Fruit fly (Drosophila melanogaster): ENCODE data around the gene CG14292.

Gene CG14292

DNA sequence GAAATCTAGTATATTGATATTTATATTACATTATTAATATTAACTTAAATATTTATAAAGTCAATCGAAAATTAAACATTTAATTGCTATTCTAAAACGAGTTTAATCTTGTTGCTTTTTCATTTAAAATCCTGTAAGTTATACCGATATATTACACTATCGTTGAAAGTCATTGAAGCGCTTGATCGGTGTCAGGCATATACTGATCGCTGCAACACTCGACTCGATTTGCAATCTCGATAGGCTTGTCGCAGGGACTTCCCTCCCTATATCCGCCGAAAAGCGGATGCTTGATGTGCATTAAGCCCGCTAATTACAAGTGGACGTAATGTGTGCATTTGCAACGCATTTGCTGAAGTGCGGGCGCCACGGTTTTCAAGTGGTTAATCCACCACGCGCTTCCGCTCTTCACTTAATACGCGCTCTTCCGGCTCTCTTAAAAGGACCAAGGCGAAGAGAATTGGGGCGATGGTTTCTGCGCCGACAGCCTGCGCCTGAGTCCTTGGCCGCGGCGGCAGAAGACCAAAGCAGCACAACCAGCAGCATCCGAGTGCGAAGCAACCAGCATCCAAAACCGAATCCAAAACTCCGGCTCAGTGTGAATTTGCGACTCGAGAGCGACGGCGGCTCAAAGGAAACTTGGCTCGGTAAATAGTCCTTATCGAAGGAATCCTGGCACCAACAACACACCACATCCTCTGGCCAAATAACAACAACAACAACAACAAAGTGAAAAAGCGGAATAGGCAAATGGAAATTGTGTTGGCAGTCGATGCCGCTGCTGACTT is 23.7 kb upstream of the CG14292 start, which contains the start of gene CG42613 (continued):
- TF ChIP-seq CG2202 (tag; optimal IDR thresholded peaks at IDR 0.05) = peak; percentile 56
- TF ChIP-seq NC2β (GFP tag; optimal IDR thresholded peaks at IDR 0.05) = peak; percentile 51
- peak; percentile 26 for TF ChIP-seq Ssrp (tag; optimal IDR thresholded peaks at IDR 0.05)
- no peak for TF ChIP-seq croc (GFP tag; conservative IDR thresholded peaks at IDR 0.05)
- TF ChIP-seq ftz-f1 (GFP tag; optimal IDR thresholded peaks at IDR 0.05) = no peak
- TF ChIP-seq mam (GFP tag; optimal IDR thresholded peaks at IDR 0.05) = peak; percentile 36
- TF ChIP-seq wdn (GFP tag; IDR thresholded peaks at IDR 0.05) = peak; percentile 53; the same call in 1 of the 2 replicates
- TF ChIP-seq vnd (GFP tag; IDR thresholded peaks at IDR 0.05; ENCODE audit: partially characterized antibody) = no peak
- TF ChIP-seq CG12744 (GFP tag; optimal IDR thresholded peaks at IDR 0.05) = peak; percentile 59
- no peak for TF ChIP-seq ash1 (GFP tag; optimal IDR thresholded peaks at IDR 0.05)
- TF ChIP-seq Hmx (GFP tag; optimal IDR thresholded peaks at IDR 0.05) = no peak
- no peak for TF ChIP-seq usp (GFP tag; optimal IDR thresholded peaks at IDR 0.05)
- no peak for TF ChIP-seq Nf-YC (tag; optimal IDR thresholded peaks at IDR 0.05)
- peak; percentile 93 for TF ChIP-seq Hr3 (GFP tag; optimal IDR thresholded peaks at IDR 0.05)
- no peak; the same call in 1 of the 2 replicates for TF ChIP-seq gt (GFP tag; IDR thresholded peaks at IDR 0.05)
- TF ChIP-seq CG10462 (GFP tag; optimal IDR thresholded peaks at IDR 0.05) = peak; percentile 2
- TF ChIP-seq NFAT (GFP tag; IDR thresholded peaks at IDR 0.05) = peak; percentile 71; the same call in 1 of the 2 replicates
- TF ChIP-seq D (optimal IDR thresholded peaks at IDR 0.05) = no peak
- TF ChIP-seq D (GFP tag; optimal IDR thresholded peaks at IDR 0.05) = peak; percentile 76
- TF ChIP-seq CG34422 (GFP tag; IDR thresholded peaks at IDR 0.05) = peak; percentile 56; the same call in 2 of the 3 replicates
- TF ChIP-seq slbo (GFP tag; IDR thresholded peaks at IDR 0.05) = peak; percentile 81
- no peak for TF ChIP-seq lilli (GFP tag; optimal IDR thresholded peaks at IDR 0.05)
- peak; percentile 12 for TF ChIP-seq CG12769 (tag; optimal IDR thresholded peaks at IDR 0.05)
- peak; percentile 87 for TF ChIP-seq Meics (GFP tag; optimal IDR thresholded peaks at IDR 0.05)
- TF ChIP-seq C15 (GFP tag; IDR thresholded peaks at IDR 0.05) = no peak
- TF ChIP-seq CG12942 (GFP tag; optimal IDR thresholded peaks at IDR 0.05) = peak; percentile 34
- peak; percentile 67 for TF ChIP-seq CG8359 (GFP tag; optimal IDR thresholded peaks at IDR 0.05; ENCODE audit: borderline replicate concordance)
- peak; percentile 61; the same call in 1 of the 2 replicates for TF ChIP-seq Adf1 (GFP tag; IDR thresholded peaks at IDR 0.05)
- peak; percentile 27 for TF ChIP-seq CG1529 (GFP tag; optimal IDR thresholded peaks at IDR 0.05)
- TF ChIP-seq CG8281 (tag; optimal IDR thresholded peaks at IDR 0.05) = no peak
- 0 out of 2 replicates have a peak, but pooled peaks have one; percentile 42 for TF ChIP-seq inv (GFP tag; IDR thresholded peaks at IDR 0.05; ENCODE audit: partially characterized antibody)
- TF ChIP-seq CG18262 (tag; optimal IDR thresholded peaks at IDR 0.05) = peak; percentile 29
- TF ChIP-seq CG4328 (GFP tag; optimal IDR thresholded peaks at IDR 0.05) = no peak
- no peak for TF ChIP-seq danr (GFP tag; IDR thresholded peaks at IDR 0.05)
- TF ChIP-seq CG2712 (tag; optimal IDR thresholded peaks at IDR 0.05) = peak; percentile 44
- TF ChIP-seq CG4820 (GFP tag; optimal IDR thresholded peaks at IDR 0.05) = no peak
- no peak for TF ChIP-seq pros (GFP tag; optimal IDR thresholded peaks at IDR 0.05)
- peak; percentile 57; the same call in 1 of the 2 replicates for TF ChIP-seq vvl (GFP tag; IDR thresholded peaks at IDR 0.05)
- TF ChIP-seq slp2 (GFP tag; optimal IDR thresholded peaks at IDR 0.05) = peak; percentile 51
- peak; percentile 99 for TF ChIP-seq CG15601 (tag; optimal IDR thresholded peaks at IDR 0.05)
- TF ChIP-seq CG10147 (GFP tag; optimal IDR thresholded peaks at IDR 0.05) = peak; percentile 15
- TF ChIP-seq CG11247 (GFP tag; IDR thresholded peaks at IDR 0.05) = peak; percentile 66
- no peak for TF ChIP-seq kah (GFP tag; optimal IDR thresholded peaks at IDR 0.05)
- TF ChIP-seq MBD-R2 (GFP tag; IDR thresholded peaks at IDR 0.05) = peak; percentile 37
- TF ChIP-seq so (GFP tag; IDR thresholded peaks at IDR 0.05) = peak; percentile 82; the same call in 2 of the 3 replicates
- peak; percentile 31 for TF ChIP-seq ind (GFP tag; optimal IDR thresholded peaks at IDR 0.05)
- TF ChIP-seq sima (GFP tag; optimal IDR thresholded peaks at IDR 0.05) = peak; percentile 6
- no peak for TF ChIP-seq luna (GFP tag; optimal IDR thresholded peaks at IDR 0.05)
- TF ChIP-seq Usf (GFP tag; optimal IDR thresholded peaks at IDR 0.05) = peak; percentile 7
- no peak for TF ChIP-seq Tbp (GFP tag; optimal IDR thresholded peaks at IDR 0.05)
